Worm (Caenorhabditis elegans): ENCODE results near the gene R74.7.

R74.7 gene

ce11 chrIII:4204072-4204471 lies at the start of gene R74.7, which contains the start of gene pelo-1:
R74.7 (plus strand) TSS chrIII:4204429.
pelo-1 (minus strand) TSS chrIII:4204222.
- TF ChIP-seq fos-1 (tag; optimal IDR thresholded peaks at IDR 0.05) (no peak), unc-62 (GFP tag; optimal IDR thresholded peaks at IDR 0.05) (no peak), jun-1 (tag; optimal IDR thresholded peaks at IDR 0.05) (no peak), grh-1 (GFP tag; IDR thresholded peaks at IDR 0.05) (no peak), pag-3 (tag; optimal IDR thresholded peaks at IDR 0.05; ENCODE audit: borderline replicate concordance, insufficient read depth) (no peak), aly-2 (tag; optimal IDR thresholded peaks at IDR 0.05) (no peak), fkh-4 (tag; optimal IDR thresholded peaks at IDR 0.05; ENCODE audit: borderline replicate concordance) (no peak), sptf-1 (tag; optimal IDR thresholded peaks at IDR 0.05) (no peak), sup-37 (GFP tag; optimal IDR thresholded peaks at IDR 0.05) (no peak), hlh-17 (GFP tag; optimal IDR thresholded peaks at IDR 0.05; ENCODE audit: borderline replicate concordance) (no peak), irx-1 (tag; optimal IDR thresholded peaks at IDR 0.05) (no peak), unc-98 (GFP tag; IDR thresholded peaks at IDR 0.05) (no peak), lin-14 (GFP tag; optimal IDR thresholded peaks at IDR 0.05) (peak; percentile 36), rnt-1 (tag; optimal IDR thresholded peaks at IDR 0.05) (no peak), nhr-12 (tag; optimal IDR thresholded peaks at IDR 0.05) (no peak), nhr-28 (tag; optimal IDR thresholded peaks at IDR 0.05) (no peak), nhr-84 (tag; optimal IDR thresholded peaks at IDR 0.05) (no peak), ceh-88 (GFP tag; IDR thresholded peaks at IDR 0.05) (no peak), snu-23 (GFP tag; optimal IDR thresholded peaks at IDR 0.05) (peak; percentile 18), pax-3 (tag; optimal IDR thresholded peaks at IDR 0.05) (no peak), ceh-82 (tag; optimal IDR thresholded peaks at IDR 0.05) (peak in 2 of 3 experiments; percentile 11 to 38), dpl-1 (GFP tag; optimal IDR thresholded peaks at IDR 0.05) (peak in 1 of 3 experiments; percentile 29), swsn-7 (tag; optimal IDR thresholded peaks at IDR 0.05) (peak; percentile 2), lin-15B (tag; optimal IDR thresholded peaks at IDR 0.05) (peak; percentile 21), F16B12.6 (tag; optimal IDR thresholded peaks at IDR 0.05) (no peak), ceh-8 (GFP tag; optimal IDR thresholded peaks at IDR 0.05) (no peak), nhr-237 (tag; optimal IDR thresholded peaks at IDR 0.05) (no peak), unc-30 (tag; optimal IDR thresholded peaks at IDR 0.05) (no peak), nhr-19 (GFP tag; conservative IDR thresholded peaks at IDR 0.05) (no peak), elt-3 (tag; optimal IDR thresholded peaks at IDR 0.05) (no peak), isw-1 (GFP tag; IDR thresholded peaks at IDR 0.05) (no peak), ztf-4 (tag; optimal IDR thresholded peaks at IDR 0.05) (no peak), mep-1 (tag; optimal IDR thresholded peaks at IDR 0.05) (peak; percentile 36), egl-27 (tag; optimal IDR thresholded peaks at IDR 0.05) (no peak), nhr-11 (tag; optimal IDR thresholded peaks at IDR 0.05) (no peak), egl-13 (tag; optimal IDR thresholded peaks at IDR 0.05) (no peak), snpc-4 (tag; optimal IDR thresholded peaks at IDR 0.05) (no peak), hlh-4 (tag; optimal IDR thresholded peaks at IDR 0.05) (no peak), lin-13 (GFP tag; optimal IDR thresholded peaks at IDR 0.05) (no peak), Y116A8C.19 (tag; optimal IDR thresholded peaks at IDR 0.05; ENCODE audit: borderline replicate concordance) (no peak), hpl-2 (GFP tag; optimal IDR thresholded peaks at IDR 0.05) (no peak), ama-1 (optimal IDR thresholded peaks at IDR 0.05) (no peak), tlp-1 (tag; optimal IDR thresholded peaks at IDR 0.05) (no peak), unc-130 (tag; optimal IDR thresholded peaks at IDR 0.05) (no peak), nhr-47 (tag; optimal IDR thresholded peaks at IDR 0.05) (peak; percentile 38), ets-5 (GFP tag; IDR thresholded peaks at IDR 0.05) (no peak), lir-3 (tag; optimal IDR thresholded peaks at IDR 0.05; ENCODE audit: poor library complexity) (no peak), efl-3 (GFP tag; optimal IDR thresholded peaks at IDR 0.05) (no peak), zip-4 (GFP tag; optimal IDR thresholded peaks at IDR 0.05) (peak; percentile 82), efl-1 (optimal IDR thresholded peaks at IDR 0.05) (peak; percentile 19 to 33), efl-1 (GFP tag; optimal IDR thresholded peaks at IDR 0.05 in 1 of 2) (peak in 1 of 2 experiments; percentile 25), C34B4.2 (tag; optimal IDR thresholded peaks at IDR 0.05) (no peak), mab-9 (GFP tag; IDR thresholded peaks at IDR 0.05) (no peak), lin-39 (tag; optimal IDR thresholded peaks at IDR 0.05) (peak; percentile 8)

Measured in whole organism, L1 larva.